Worm (Caenorhabditis elegans) whole organism, L2 larva: ENCODE data around the gene C06E7.88.

ENCODE experiments used
- aly-2 ChIP-seq: fragments of 150-350 bp; optimal IDR thresholded peaks from 2 replicates; lab custom pipeline; 2014; ENCODE audit warnings: missing biosample characterization, missing genetic modification characterization
- ceh-82 ChIP-seq: fragments of 150-350 bp; optimal IDR thresholded peaks from 2 replicates; lab custom pipeline; 2014; ENCODE audit warnings: missing biosample characterization, missing genetic modification characterization
- lin-13 ChIP-seq: fragments of 150-350 bp; optimal IDR thresholded peaks from 2 replicates; lab custom pipeline; 2014; ENCODE audit warnings: missing biosample characterization, missing genetic modification reagents, missing genetic modification characterization
- nhr-11 ChIP-seq: fragments of 150-350 bp; optimal IDR thresholded peaks from 2 replicates; lab custom pipeline; 2014; ENCODE audit warnings: missing biosample characterization, missing genetic modification characterization
- nhr-12 ChIP-seq: fragments of 150-350 bp; optimal IDR thresholded peaks from 2 replicates; lab custom pipeline; 2014; ENCODE audit warnings: missing biosample characterization, missing genetic modification characterization
- skn-1 ChIP-seq: sonication (generic microtip); optimal IDR thresholded peaks from 2 replicates; lab custom pipeline; 2017; ENCODE audit warnings: missing biosample characterization, missing genetic modification characterization
- unc-39 ChIP-seq: fragments of 150-350 bp; optimal IDR thresholded peaks from 2 replicates; lab custom pipeline; 2014; ENCODE audit warnings: missing biosample characterization, missing genetic modification characterization
- zag-1 ChIP-seq: fragments of 150-350 bp; optimal IDR thresholded peaks from 2 replicates; lab custom pipeline; 2014; ENCODE audit warnings: missing biosample characterization, missing genetic modification characterization

- no peak for TF ChIP-seq lin-13
- TF ChIP-seq unc-39, result no peak
- TF ChIP-seq ceh-82, result no peak
- TF ChIP-seq nhr-11, result no peak
- no peak for TF ChIP-seq skn-1 (tag; lab: Kevin White, UChicago)
- no peak for TF ChIP-seq nhr-12 (tag; lab: Kevin White, UChicago)
- TF ChIP-seq zag-1 (tag; lab: Kevin White, UChicago), result no peak
- no peak for TF ChIP-seq aly-2 (tag; lab: Kevin White, UChicago)
Measured at ce11 chrIV:5821997-5822396, 45.1 kb downstream of the C06E7.88 start.
